Worm (Caenorhabditis elegans): Measurements from ENCODE around the gene mdt-15.

DNA sequence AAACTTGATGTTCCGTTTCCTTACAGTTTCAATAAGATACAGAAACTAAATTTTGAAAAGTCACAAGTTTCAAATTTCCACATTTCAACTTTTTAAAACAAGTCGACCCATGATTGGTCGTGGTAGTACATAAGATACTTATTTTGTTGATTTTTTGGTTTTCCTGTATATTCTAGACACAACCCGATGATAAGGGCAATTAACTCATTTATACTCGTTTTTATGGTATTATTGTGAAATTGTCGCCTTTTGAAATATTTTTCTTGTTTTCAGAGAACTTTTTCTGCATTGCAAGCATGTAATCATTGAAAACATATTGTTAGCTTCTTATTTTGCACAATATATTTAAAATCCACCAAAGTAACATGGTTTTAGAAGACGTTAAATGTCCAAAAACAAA, 21.6 kb downstream of the mdt-15 start:
- no peak for TF ChIP-seq blmp-1 (tag; optimal IDR thresholded peaks at IDR 0.05)
- TF ChIP-seq nhr-12 (tag; optimal IDR thresholded peaks at IDR 0.05): no peak
